Worm (Caenorhabditis elegans): ENCODE results near the gene pmk-3.

ce11 chrIV:8188421-8189112, 49.5 kb downstream of the pmk-3 start:
- TF ChIP-seq lin-15B (tag; optimal IDR thresholded peaks at IDR 0.05) = no peak
- TF ChIP-seq mdl-1 (tag; optimal IDR thresholded peaks at IDR 0.05) = no peak
- no peak for TF ChIP-seq Y116A8C.19 (tag; optimal IDR thresholded peaks at IDR 0.05; ENCODE audit: borderline replicate concordance)
- no peak for TF ChIP-seq hpl-2 (GFP tag; optimal IDR thresholded peaks at IDR 0.05)
- TF ChIP-seq dsc-1 (tag; optimal IDR thresholded peaks at IDR 0.05) = no peak
- no peak for TF ChIP-seq nhr-237 (tag; optimal IDR thresholded peaks at IDR 0.05)
- no peak for TF ChIP-seq pqm-1 (tag; optimal IDR thresholded peaks at IDR 0.05)
- TF ChIP-seq lir-3 (tag; optimal IDR thresholded peaks at IDR 0.05; ENCODE audit: poor library complexity) = no peak

Measured in whole organism, L1 larva.